Worm (Caenorhabditis elegans) whole organism, L4 larva: ENCODE data around the gene atf-4.

ENCODE experiments used
- D1046.2 ChIP-seq: fragments of 200-800 bp; sonication (Bioruptor generic); IDR thresholded peaks from 2 replicates; pipeline ENCODE4 v1.3.6; 2022; ENCODE audit warnings: missing genetic modification characterization, missing compliant biosample characterization
- F44E2.7 ChIP-seq: fragments of 200-800 bp; sonication (Bioruptor generic); IDR thresholded peaks from 2 replicates; pipeline ENCODE4 v2.1.2; 2022; ENCODE audit warnings: missing genetic modification characterization, missing compliant biosample characterization
- Y75B8A.6 ChIP-seq: fragments of 200-800 bp; sonication (Bioruptor generic); IDR thresholded peaks from 2 replicates; pipeline ENCODE4 v1.3.6; 2022; ENCODE audit warnings: missing genetic modification reagents, missing genetic modification characterization, missing compliant biosample characterization
- arid-1 ChIP-seq: fragments of 200-800 bp; sonication (Bioruptor generic); conservative IDR thresholded peaks from 2 replicates; pipeline ENCODE4 v1.3.6; 2022; ENCODE audit warnings: missing genetic modification reagents, missing genetic modification characterization, missing compliant biosample characterization
- ceh-20 ChIP-seq: fragments of 200-800 bp; sonication (Bioruptor generic); IDR thresholded peaks from 2 replicates; pipeline ENCODE4 v1.3.6; 2022; ENCODE audit warnings: missing genetic modification reagents, missing genetic modification characterization, missing compliant biosample characterization
- ceh-44 ChIP-seq: fragments of 200-800 bp; sonication (Bioruptor generic); IDR thresholded peaks from 2 replicates; pipeline ENCODE4 v1.3.6; 2022; ENCODE audit warnings: missing genetic modification reagents, missing genetic modification characterization, missing compliant biosample characterization
- cey-2 ChIP-seq: sonication (generic microtip); optimal IDR thresholded peaks from 3 replicates; lab custom pipeline; 2017; ENCODE audit warnings: missing genetic modification characterization, mild to moderate bottlenecking, missing compliant biosample characterization, antibody characterized with exemption, borderline replicate concordance; ENCODE audit not compliant: insufficient read depth
- daf-19 ChIP-seq: fragments of 200-800 bp; sonication (Bioruptor generic); conservative IDR thresholded peaks from 2 replicates; pipeline ENCODE4 v1.3.6; 2022; ENCODE audit warnings: missing genetic modification characterization, missing compliant biosample characterization
- daf-8 ChIP-seq: fragments of 200-800 bp; sonication (Bioruptor generic); IDR thresholded peaks from 2 replicates; pipeline ENCODE4 v1.3.6; 2022; ENCODE audit warnings: missing genetic modification characterization, missing compliant biosample characterization
- dmd-6 ChIP-seq: fragments of 200-800 bp; sonication (Bioruptor generic); IDR thresholded peaks from 2 replicates; pipeline ENCODE4 v1.3.6; 2022; ENCODE audit warnings: missing genetic modification reagents, missing genetic modification characterization, missing compliant biosample characterization
- dmd-8 ChIP-seq: fragments of 200-800 bp; sonication (Bioruptor generic); IDR thresholded peaks from 2 replicates; pipeline ENCODE4 v1.3.6; 2022; ENCODE audit warnings: missing genetic modification characterization, missing compliant biosample characterization
- dmd-9 ChIP-seq: fragments of 200-800 bp; sonication (Bioruptor generic); IDR thresholded peaks from 2 replicates; pipeline ENCODE4 v1.3.6; 2022; ENCODE audit warnings: missing genetic modification reagents, missing genetic modification characterization, missing compliant biosample characterization
- egl-27 ChIP-seq: sonication (generic microtip); optimal IDR thresholded peaks from 3 replicates; lab custom pipeline; 2017; ENCODE audit warnings: missing biosample characterization, missing genetic modification reagents, missing genetic modification characterization
- gei-8 ChIP-seq: fragments of 200-800 bp; sonication (Bioruptor generic); optimal IDR thresholded peaks from 2 replicates; lab custom pipeline; 2018; ENCODE audit warnings: mild to moderate bottlenecking, missing genetic modification characterization, missing compliant biosample characterization
- hlh-11 ChIP-seq: fragments of 200-800 bp; sonication (Bioruptor generic); optimal IDR thresholded peaks from 2 replicates; lab custom pipeline; 2018; ENCODE audit warnings: mild to moderate bottlenecking, missing genetic modification characterization, missing compliant biosample characterization
- hlh-30 ChIP-seq: sonication (generic microtip); optimal IDR thresholded peaks from 2 replicates; lab custom pipeline; 2017; ENCODE audit warnings: antibody characterized with exemption, mild to moderate bottlenecking, missing genetic modification characterization, missing compliant biosample characterization; ENCODE audit not compliant: insufficient read depth
- hmg-1.1 ChIP-seq: fragments of 200-800 bp; sonication (Bioruptor generic); IDR thresholded peaks from 2 replicates; pipeline ENCODE4 v1.3.6; 2022; ENCODE audit warnings: missing genetic modification reagents, missing genetic modification characterization, missing compliant biosample characterization
- lim-7 ChIP-seq: fragments of 200-800 bp; sonication (Bioruptor generic); IDR thresholded peaks from 2 replicates; pipeline ENCODE4 v1.3.6; 2022; ENCODE audit warnings: missing genetic modification characterization, missing compliant biosample characterization
- lin-15B ChIP-seq: fragments of 150-350 bp; sonication (generic microtip); optimal IDR thresholded peaks from 3 replicates; lab custom pipeline; 2014; ENCODE audit warnings: missing biosample characterization, missing genetic modification characterization
- lin-39 ChIP-seq: fragments of 150-350 bp; optimal IDR thresholded peaks from 2 replicates; lab custom pipeline; 2014; ENCODE audit warnings: missing biosample characterization, missing genetic modification reagents, missing genetic modification characterization
- lir-3 ChIP-seq: sonication (generic microtip); optimal IDR thresholded peaks from 2 replicates; lab custom pipeline; 2016; ENCODE audit warnings: mild to moderate bottlenecking, missing genetic modification characterization, missing compliant biosample characterization
- mdl-1 ChIP-seq, 2 experiments: fragments of 150-350 bp in 1 of 2; sonication (generic microtip) in 1 of 2; optimal IDR thresholded peaks; 2 replicates each; lab custom pipeline; 2014 to 2017; ENCODE audit warnings: missing biosample characterization in 2 of 2, missing genetic modification characterization in 2 of 2
- mdt-29 ChIP-seq: fragments of 200-800 bp; sonication (Bioruptor generic); IDR thresholded peaks from 2 replicates; pipeline ENCODE4 v1.3.6; 2022; ENCODE audit warnings: missing genetic modification reagents, missing genetic modification characterization, missing compliant biosample characterization
- mes-2 ChIP-seq: sonication (generic microtip); optimal IDR thresholded peaks from 2 replicates; lab custom pipeline; 2016; ENCODE audit warnings: missing genotype, mild to moderate bottlenecking, missing genetic modification characterization, missing compliant biosample characterization; ENCODE audit not compliant: poor library complexity, severe bottlenecking
- mxl-3 ChIP-seq: fragments of 200-800 bp; sonication (Bioruptor generic); optimal IDR thresholded peaks from 2 replicates; lab custom pipeline; 2018; ENCODE audit warnings: mild to moderate bottlenecking, missing genetic modification characterization, missing compliant biosample characterization
- nhr-11 ChIP-seq: fragments of 150-350 bp; optimal IDR thresholded peaks from 2 replicates; lab custom pipeline; 2014; ENCODE audit warnings: missing biosample characterization, missing genetic modification characterization
- nhr-25 ChIP-seq: sonication (generic microtip); optimal IDR thresholded peaks from 2 replicates; lab custom pipeline; 2017; ENCODE audit warnings: missing genetic modification characterization, mild to moderate bottlenecking, missing compliant biosample characterization, antibody characterized with exemption, moderate library complexity, borderline replicate concordance; ENCODE audit not compliant: insufficient read depth
- nhr-28 ChIP-seq: fragments of 150-350 bp; optimal IDR thresholded peaks from 2 replicates; lab custom pipeline; 2014; ENCODE audit warnings: missing biosample characterization, missing genetic modification characterization
- nhr-77 ChIP-seq: fragments of 150-350 bp; optimal IDR thresholded peaks from 2 replicates; lab custom pipeline; 2014; ENCODE audit warnings: missing biosample characterization, missing genetic modification characterization
- rbr-2 ChIP-seq: sonication (generic microtip); optimal IDR thresholded peaks from 2 replicates; lab custom pipeline; 2016; ENCODE audit warnings: missing genotype, missing genetic modification characterization, missing compliant biosample characterization
- saeg-2 ChIP-seq: fragments of 200-800 bp; sonication (Bioruptor generic); IDR thresholded peaks from 2 replicates; pipeline ENCODE4 v1.3.6; 2022; ENCODE audit warnings: missing genetic modification reagents, missing genetic modification characterization, missing compliant biosample characterization
- sdz-12 ChIP-seq: fragments of 200-800 bp; sonication (Bioruptor generic); optimal IDR thresholded peaks from 2 replicates; lab custom pipeline; 2018; ENCODE audit warnings: mild to moderate bottlenecking, missing genetic modification characterization, missing compliant biosample characterization
- skn-1 ChIP-seq: fragments of 150-350 bp; optimal IDR thresholded peaks from 2 replicates; lab custom pipeline; 2014; ENCODE audit warnings: missing biosample characterization, missing genetic modification characterization
- snpc-1.2 ChIP-seq: fragments of 200-800 bp; sonication (Bioruptor generic); IDR thresholded peaks from 2 replicates; pipeline ENCODE4 v1.3.6; 2022; ENCODE audit warnings: missing genetic modification reagents, missing genetic modification characterization, missing compliant biosample characterization
- unc-39 ChIP-seq: sonication (generic microtip); optimal IDR thresholded peaks from 2 replicates; lab custom pipeline; 2017; ENCODE audit warnings: missing biosample characterization, missing genetic modification characterization
- unc-62 ChIP-seq, 3 experiments: fragments of 150-350 bp in 1 of 3; sonication (generic microtip); optimal IDR thresholded peaks in 2 of 3; peaks in 1 of 3; 1 replicate in 1 of 3; 2 replicates in 2 of 3; lab custom pipeline; 2014 to 2017; ENCODE audit warnings: missing biosample characterization in 3 of 3, missing genetic modification characterization in 3 of 3, missing genetic modification reagents in 3 of 3, missing genotype in 1 of 3
- zfp-3 ChIP-seq: fragments of 200-800 bp; sonication (Bioruptor generic); conservative IDR thresholded peaks from 2 replicates; pipeline ENCODE4 v1.3.6; 2022; ENCODE audit warnings: missing genetic modification reagents, missing genetic modification characterization, missing compliant biosample characterization
- ztf-7 ChIP-seq: fragments of 150-350 bp; optimal IDR thresholded peaks from 2 replicates; lab custom pipeline; 2014; ENCODE audit warnings: missing biosample characterization, missing genetic modification characterization

Gene atf-4

DNA sequence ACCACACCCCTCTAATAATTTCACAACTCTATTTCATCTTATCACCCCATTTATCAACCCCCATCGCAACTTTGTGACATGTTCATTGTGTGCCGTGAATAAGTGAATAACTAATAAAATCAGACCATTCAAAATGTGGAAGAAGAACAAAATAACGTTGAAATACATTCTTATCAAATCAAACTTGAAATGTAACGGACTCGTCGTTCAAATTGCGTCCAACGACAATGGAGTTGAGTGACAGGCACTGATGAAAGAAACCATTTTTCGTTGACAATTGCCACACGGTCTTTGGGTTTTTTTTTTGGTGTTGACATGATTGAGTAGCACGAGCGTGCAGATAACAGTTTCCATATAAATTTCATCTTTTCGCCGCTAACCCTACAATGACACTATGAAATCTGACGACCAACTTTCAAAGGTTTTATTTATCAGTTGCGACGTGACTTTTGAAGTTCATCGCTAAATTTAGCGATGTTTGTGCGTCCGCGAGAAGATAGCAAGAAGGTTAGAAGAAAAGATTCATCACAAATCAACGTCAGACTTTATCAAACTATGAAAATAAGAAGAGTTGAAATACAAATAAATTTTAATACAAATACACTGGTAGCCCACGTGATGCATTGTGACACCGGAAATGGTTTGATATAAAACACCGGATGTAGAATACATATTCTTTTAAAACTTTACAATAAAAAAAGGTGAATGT, 27.0 kb downstream of the atf-4 start (continued):
- TF ChIP-seq mes-2 (tag; lab: Kevin White, UChicago) (no peak), lin-15B (tag; lab: Kevin White, UChicago) (no peak), mdl-1 (tag; optimal IDR thresholded peaks at IDR 0.05; lab: Kevin White, UChicago) (peak in 1 of 2 experiments; percentile 65)

DNA sequence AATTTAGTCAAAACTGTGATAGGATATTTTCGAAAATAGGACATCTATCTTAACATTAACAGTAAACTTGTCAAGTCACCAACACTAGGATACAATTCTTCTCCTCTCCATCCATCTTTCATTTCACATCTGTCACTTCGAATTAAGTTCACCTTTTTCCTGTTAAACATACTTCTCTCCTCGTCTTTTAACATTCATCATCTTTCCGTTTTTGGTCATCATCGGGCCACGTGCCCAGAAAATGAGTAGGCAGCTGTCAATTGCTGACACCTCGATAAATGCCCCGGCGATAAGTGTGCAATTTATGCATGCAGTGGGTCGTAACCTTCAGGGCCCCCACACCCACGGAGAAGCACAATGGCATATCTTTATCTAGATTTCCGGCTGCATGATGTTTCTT, 30.4 kb downstream of the atf-4 start:
- TF ChIP-seq D1046.2 (GFP tag; lab: Robert Waterston, UW) (no peak), nhr-28 (tag; lab: Kevin White, UChicago) (peak; percentile 34), snpc-1.2 (GFP tag; lab: Robert Waterston, UW) (no peak), zfp-3 (GFP tag; lab: Robert Waterston, UW) (no peak), rbr-2 (tag; lab: Kevin White, UChicago) (no peak), cey-2 (tag; lab: Kevin White, UChicago) (no peak), lim-7 (GFP tag; lab: Robert Waterston, UW) (no peak), gei-8 (GFP tag; lab: Kevin White, UChicago) (no peak), hlh-30 (peak; percentile 30), unc-62 (GFP tag; optimal IDR thresholded peaks at IDR 0.05 in 1 of 2; lab: Kevin White, UChicago) (peak in 1 of 2 experiments; percentile 89), unc-62 (tag; optimal IDR thresholded peaks at IDR 0.05; lab: Kevin White, UChicago) (no peak), arid-1 (no peak), daf-19 (no peak), saeg-2 (no peak), hlh-11 (tag; lab: Kevin White, UChicago) (peak; percentile 22), ceh-20 (GFP tag; lab: Robert Waterston, UW) (peak; percentile 83; the same call in 1 of the 2 replicates), dmd-9 (GFP tag; lab: Robert Waterston, UW) (no peak), nhr-77 (tag; lab: Kevin White, UChicago) (no peak), unc-39 (tag; lab: Kevin White, UChicago) (no peak), mdl-1 (tag; optimal IDR thresholded peaks at IDR 0.05; lab: Kevin White, UChicago) (peak in 1 of 2 experiments; percentile 33), F44E2.7 (no peak), lin-39 (tag; lab: Kevin White, UChicago) (no peak), ceh-44 (GFP tag; lab: Robert Waterston, UW) (no peak), ztf-7 (tag; lab: Kevin White, UChicago) (no peak), sdz-12 (GFP tag; lab: Kevin White, UChicago) (no peak), egl-27 (tag; lab: Kevin White, UChicago) (no peak), skn-1 (tag; lab: Kevin White, UChicago) (no peak), Y75B8A.6 (GFP tag; lab: Robert Waterston, UW) (no peak), lir-3 (no peak), dmd-6 (GFP tag; lab: Robert Waterston, UW) (peak; percentile 77), mdt-29 (GFP tag; lab: Robert Waterston, UW) (no peak), hmg-1.1 (no peak), nhr-25 (tag; lab: Kevin White, UChicago) (no peak), dmd-8 (GFP tag; lab: Robert Waterston, UW) (no peak), nhr-11 (tag; lab: Kevin White, UChicago) (no peak), daf-8 (GFP tag; lab: Robert Waterston, UW) (no peak), mxl-3 (GFP tag; lab: Kevin White, UChicago) (peak; percentile 25)
